Fruit fly (Drosophila melanogaster) whole organism, pupa: ENCODE data around the gene mTor.
A peak's percentile ranks its signal among the peaks of the same experiment; 100 is the strongest.

Experiments used
- CG10348 ChIP-seq: fragments of 200-800 bp; sonication (Bioruptor generic); IDR thresholded peaks from 2 replicates; pipeline ENCODE4 v1.3.6; 2022; ENCODE audit warnings: missing biosample characterization, missing genetic modification characterization
- CG12605 ChIP-seq: fragments of 200-800 bp; sonication (Bioruptor generic); IDR thresholded peaks from 2 replicates; pipeline ENCODE4 v1.3.6; 2022; ENCODE audit warnings: missing biosample characterization, missing genetic modification characterization
- CG13204 ChIP-seq: fragments of 200-800 bp; sonication (Bioruptor generic); optimal IDR thresholded peaks from 2 replicates; lab custom pipeline; 2018; ENCODE audit warnings: missing biosample characterization, mild to moderate bottlenecking, missing genetic modification characterization, moderate library complexity
- CG14655 ChIP-seq: fragments of 200-800 bp; sonication (Bioruptor generic); optimal IDR thresholded peaks from 3 replicates; lab custom pipeline; 2017; ENCODE audit warnings: mild to moderate bottlenecking, missing biosample characterization, missing genetic modification reagents, missing genetic modification characterization
- CG15710 ChIP-seq: fragments of 200-800 bp; sonication (Bioruptor generic); optimal IDR thresholded peaks from 2 replicates; lab custom pipeline; 2018; ENCODE audit warnings: missing biosample characterization, mild to moderate bottlenecking, missing genetic modification characterization, moderate library complexity
- CG17806 ChIP-seq: fragments of 200-800 bp; sonication (Bioruptor generic); optimal IDR thresholded peaks from 2 replicates; lab custom pipeline; 2018; ENCODE audit warnings: missing biosample characterization, mild to moderate bottlenecking, missing genetic modification characterization, moderate library complexity
- CG32121 ChIP-seq: fragments of 200-800 bp; sonication (Bioruptor generic); IDR thresholded peaks from 2 replicates; pipeline ENCODE4 v1.3.6; 2022; ENCODE audit warnings: missing biosample characterization, missing genetic modification characterization
- CG34367 ChIP-seq: fragments of 200-800 bp; sonication (Bioruptor generic); optimal IDR thresholded peaks from 2 replicates; lab custom pipeline; 2018; ENCODE audit warnings: missing biosample characterization, mild to moderate bottlenecking, missing genetic modification characterization
- CG4496 ChIP-seq: fragments of 200-800 bp; sonication (Bioruptor generic); IDR thresholded peaks from 3 replicates; pipeline ENCODE4 v1.3.6; 2022; ENCODE audit warnings: missing biosample characterization, missing genetic modification characterization
- CG8159 ChIP-seq: fragments of 200-800 bp; sonication (Bioruptor generic); optimal IDR thresholded peaks from 3 replicates; lab custom pipeline; 2018; ENCODE audit warnings: missing biosample characterization, mild to moderate bottlenecking, missing genetic modification characterization, moderate library complexity
- CG8301 ChIP-seq: fragments of 200-800 bp; sonication (Bioruptor generic); optimal IDR thresholded peaks from 2 replicates; lab custom pipeline; 2018; ENCODE audit warnings: missing biosample characterization, mild to moderate bottlenecking, missing genetic modification characterization
- CG9948 ChIP-seq: fragments of 200-800 bp; sonication (Bioruptor generic); optimal IDR thresholded peaks from 2 replicates; lab custom pipeline; 2018; ENCODE audit warnings: missing biosample characterization, mild to moderate bottlenecking, missing genetic modification characterization, moderate library complexity
- D1 ChIP-seq: fragments of 200-800 bp; sonication (Bioruptor generic); optimal IDR thresholded peaks from 2 replicates; lab custom pipeline; 2018; ENCODE audit warnings: missing biosample characterization, mild to moderate bottlenecking, missing genetic modification characterization, moderate library complexity
- EcR ChIP-seq: fragments of 200-800 bp; sonication (Bioruptor generic); optimal IDR thresholded peaks from 3 replicates; lab custom pipeline; 2019; ENCODE audit warnings: missing biosample characterization, missing genetic modification characterization, mild to moderate bottlenecking, moderate library complexity, missing genetic modification reagents
- Ets98B ChIP-seq: fragments of 200-800 bp; sonication (Bioruptor generic); IDR thresholded peaks from 2 replicates; pipeline ENCODE4 v1.3.6; 2022; ENCODE audit warnings: missing biosample characterization, missing genetic modification characterization
- Pif1A ChIP-seq: fragments of 200-800 bp; sonication (Bioruptor generic); optimal IDR thresholded peaks from 3 replicates; lab custom pipeline; 2016; ENCODE audit warnings: missing biosample characterization, missing genetic modification characterization
- Pif1B ChIP-seq: fragments of 200-800 bp; sonication (Bioruptor generic); optimal IDR thresholded peaks from 3 replicates; lab custom pipeline; 2016; ENCODE audit warnings: missing biosample characterization, missing genetic modification characterization
- Snoo ChIP-seq: fragments of 200-800 bp; sonication (Bioruptor generic); optimal IDR thresholded peaks from 3 replicates; lab custom pipeline; 2017; ENCODE audit warnings: missing biosample characterization, mild to moderate bottlenecking, missing genetic modification characterization, inconsistent platforms
- fd96Ca ChIP-seq: fragments of 200-800 bp; sonication (Bioruptor generic); IDR thresholded peaks from 3 replicates; pipeline ENCODE4 v1.3.6; 2022; ENCODE audit warnings: missing biosample characterization, missing genetic modification characterization
- gl ChIP-seq: fragments of 200-800 bp; sonication (Bioruptor generic); optimal IDR thresholded peaks from 2 replicates; lab custom pipeline; 2018; ENCODE audit warnings: missing biosample characterization, mild to moderate bottlenecking, missing genetic modification characterization
- rn ChIP-seq: fragments of 200-800 bp; sonication (Bioruptor generic); IDR thresholded peaks from 2 replicates; pipeline ENCODE4 v1.3.6; 2022; ENCODE audit warnings: missing biosample characterization, missing genetic modification characterization

The mTor gene

DNA sequence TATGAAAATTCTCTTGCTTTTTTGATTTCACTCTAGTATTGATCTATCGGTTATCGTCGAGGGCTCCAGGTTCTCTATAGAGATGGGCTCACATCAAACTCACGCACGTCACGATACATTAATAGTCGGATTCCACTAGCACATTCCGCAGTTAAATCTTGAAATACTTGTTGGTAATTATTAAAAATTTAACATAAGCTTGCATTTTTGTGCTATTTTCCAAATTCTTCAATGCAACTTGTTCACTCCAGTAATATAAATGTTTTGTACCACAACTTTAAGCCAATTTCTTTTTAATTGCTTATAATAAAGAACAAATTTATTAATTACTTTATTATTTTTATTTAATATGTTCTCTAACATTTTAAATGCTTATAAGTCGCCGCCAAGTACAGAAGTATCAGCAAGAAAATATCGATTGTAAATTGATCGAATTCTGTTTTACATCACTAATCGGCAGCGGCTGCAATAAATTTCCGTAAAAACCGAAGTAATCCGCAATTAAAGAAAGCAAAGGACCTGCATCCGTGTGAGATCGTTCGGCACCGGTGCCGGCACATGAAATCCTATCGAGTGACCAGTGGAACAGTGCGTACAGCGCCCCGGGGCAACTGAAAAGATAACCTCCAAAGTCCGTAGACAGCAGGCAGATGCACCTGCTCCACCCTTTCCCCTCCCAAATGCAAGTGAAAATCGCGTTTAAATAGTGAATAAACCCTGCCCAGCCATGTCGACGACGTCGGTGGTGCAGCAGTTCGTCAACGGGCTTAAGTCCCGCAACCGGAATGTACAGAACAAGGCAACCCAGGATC, at the start of gene mTor, which contains the start of gene Vha68-1:
mTor (plus strand) TSS at position 422 of the 812 bp plus-strand sequence.
Vha68-1 (minus strand) TSS at position 49 of the 812 bp plus-strand sequence.
- TF ChIP-seq Pif1B (GFP tag; lab: Kevin White, UChicago) (no peak), CG4496 (peak; percentile 86), CG12605 (peak; percentile 40; the same call in 1 of the 2 replicates), Ets98B (GFP tag; lab: Robert Waterston, UW) (peak; percentile 73), CG17806 (tag; lab: Kevin White, UChicago) (peak; percentile 69), CG8159 (peak; percentile 76), EcR (GFP tag; lab: Kevin White, UChicago) (no peak), Snoo (tag; lab: Kevin White, UChicago) (peak; percentile 62), CG9948 (tag; lab: Kevin White, UChicago) (peak; percentile 79), CG14655 (no peak), CG15710 (tag; lab: Kevin White, UChicago) (peak; percentile 73), gl (tag; lab: Kevin White, UChicago) (no peak), CG8301 (tag; lab: Kevin White, UChicago) (no peak), rn (GFP tag; lab: Robert Waterston, UW) (peak; percentile 76; the same call in 1 of the 2 replicates), CG10348 (no peak), fd96Ca (GFP tag; lab: Robert Waterston, UW) (peak; percentile 70; the same call in 2 of the 3 replicates), Pif1A (GFP tag; lab: Kevin White, UChicago) (no peak), CG34367 (tag; lab: Kevin White, UChicago) (peak; percentile 66), CG13204 (GFP tag; lab: Kevin White, UChicago) (no peak), CG32121 (GFP tag; lab: Robert Waterston, UW) (peak; percentile 70), D1 (tag; lab: Kevin White, UChicago) (no peak)

DNA sequence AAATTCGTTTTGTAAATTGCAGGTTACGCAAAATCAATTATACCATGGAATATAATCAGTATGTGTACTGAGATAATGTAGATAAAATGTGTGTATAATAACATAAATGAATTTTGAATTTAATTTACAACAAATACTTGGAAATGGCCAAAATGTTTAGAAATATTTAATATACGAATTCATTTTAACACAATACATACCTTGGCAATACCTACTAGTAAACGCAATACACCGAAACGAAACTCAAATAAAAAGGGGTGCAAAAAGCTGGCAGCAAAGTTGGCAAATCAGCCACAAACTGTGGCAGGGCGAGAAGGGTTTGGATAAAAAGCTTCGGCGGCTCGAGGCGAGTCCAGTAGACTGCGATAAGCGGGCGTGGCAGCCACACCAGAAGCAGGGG, 38.0 kb upstream of the mTor start, which contains the start of gene CG16800:
CG16800 (plus strand) TSS at position 301 of the 400 bp plus-strand sequence.
- TF ChIP-seq CG8301 (tag; lab: Kevin White, UChicago): no peak
- TF ChIP-seq, all 21 proteins: peak for 0

dm6 chr2L:12969569-12969968, 34.7 kb upstream of the mTor start:
- TF ChIP-seq CG10348: no peak
- no peak for TF ChIP-seq Pif1A (GFP tag; lab: Kevin White, UChicago)
- no peak for TF ChIP-seq fd96Ca (GFP tag; lab: Robert Waterston, UW)
- no peak for TF ChIP-seq gl (tag; lab: Kevin White, UChicago)
- no peak for TF ChIP-seq CG32121 (GFP tag; lab: Robert Waterston, UW)
- no peak for TF ChIP-seq CG13204 (GFP tag; lab: Kevin White, UChicago)
- no peak for TF ChIP-seq Pif1B (GFP tag; lab: Kevin White, UChicago)
- no peak for TF ChIP-seq CG17806 (tag; lab: Kevin White, UChicago)
- no peak for TF ChIP-seq CG15710 (tag; lab: Kevin White, UChicago)

DNA sequence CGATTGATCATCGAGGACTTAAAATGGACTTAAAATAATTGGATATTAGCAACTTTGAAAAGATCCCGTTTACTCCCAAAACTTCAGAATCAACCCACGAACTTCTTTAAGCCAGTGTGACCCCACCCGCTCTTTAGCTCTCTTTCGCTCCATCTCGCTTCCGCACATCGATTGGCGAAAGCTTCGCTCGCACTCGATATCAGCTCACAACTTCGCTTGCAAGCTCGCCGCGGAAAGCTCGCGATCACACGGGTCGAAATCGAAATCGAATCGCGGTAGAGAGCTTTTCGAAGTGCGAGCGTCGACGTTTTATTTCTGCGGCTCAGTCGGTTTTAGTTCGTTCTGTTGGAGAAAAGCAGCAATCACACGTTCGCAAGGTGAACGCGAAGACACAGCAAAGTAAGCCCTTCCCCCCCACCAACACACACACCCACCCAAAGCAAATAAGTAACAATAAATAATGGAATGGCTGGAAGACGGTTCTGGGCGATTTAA, 30.2 kb upstream of the mTor start, which contains the start of gene Vha68-2:
Vha68-2 (plus strand) TSS at position 278 of the 495 bp plus-strand sequence.
- TF ChIP-seq CG10348: no peak
- no peak for TF ChIP-seq CG17806 (tag; lab: Kevin White, UChicago)
- TF ChIP-seq CG13204 (GFP tag; lab: Kevin White, UChicago): no peak
- TF ChIP-seq CG15710 (tag; lab: Kevin White, UChicago): peak; percentile 40
- TF ChIP-seq Pif1B (GFP tag; lab: Kevin White, UChicago): no peak
- peak; percentile 52; the same call in 1 of the 2 replicates for TF ChIP-seq CG32121 (GFP tag; lab: Robert Waterston, UW)
- TF ChIP-seq CG34367 (tag; lab: Kevin White, UChicago): peak; percentile 38
- no peak for TF ChIP-seq CG14655
- TF ChIP-seq CG9948 (tag; lab: Kevin White, UChicago): no peak
- TF ChIP-seq fd96Ca (GFP tag; lab: Robert Waterston, UW): peak; percentile 51; the same call in 1 of the 3 replicates
- no peak for TF ChIP-seq gl (tag; lab: Kevin White, UChicago)
- peak; percentile 73 for TF ChIP-seq CG4496
- TF ChIP-seq Snoo (tag; lab: Kevin White, UChicago): peak; percentile 73
- TF ChIP-seq CG8301 (tag; lab: Kevin White, UChicago): no peak
- no peak for TF ChIP-seq CG8159
- peak; percentile 25; the same call in 1 of the 2 replicates for TF ChIP-seq Ets98B (GFP tag; lab: Robert Waterston, UW)
- TF ChIP-seq CG12605: peak; percentile 61
- TF ChIP-seq D1 (tag; lab: Kevin White, UChicago): peak; percentile 55
- TF ChIP-seq rn (GFP tag; lab: Robert Waterston, UW): no peak
- no peak for TF ChIP-seq EcR (GFP tag; lab: Kevin White, UChicago)
- TF ChIP-seq Pif1A (GFP tag; lab: Kevin White, UChicago): no peak

- TF ChIP-seq CG9948 (tag; lab: Kevin White, UChicago) (no peak), EcR (GFP tag; lab: Kevin White, UChicago) (no peak), Pif1A (GFP tag; lab: Kevin White, UChicago) (no peak), CG10348 (no peak), CG12605 (no peak), CG32121 (GFP tag; lab: Robert Waterston, UW) (no peak), Ets98B (GFP tag; lab: Robert Waterston, UW) (no peak), Snoo (tag; lab: Kevin White, UChicago) (no peak), CG34367 (tag; lab: Kevin White, UChicago) (no peak), CG14655 (no peak), D1 (tag; lab: Kevin White, UChicago) (no peak), CG8301 (tag; lab: Kevin White, UChicago) (no peak)
- TF ChIP-seq, all 21 proteins: peak for 0
Observed at dm6 chr2L:12974562-12975366, 29.5 kb upstream of the mTor start.
